Fruit fly (Drosophila melanogaster): Measurements from ENCODE around the gene CG15544.
A peak's percentile ranks its signal among the peaks of the same experiment; 100 is the strongest.

CG15544 gene

DNA sequence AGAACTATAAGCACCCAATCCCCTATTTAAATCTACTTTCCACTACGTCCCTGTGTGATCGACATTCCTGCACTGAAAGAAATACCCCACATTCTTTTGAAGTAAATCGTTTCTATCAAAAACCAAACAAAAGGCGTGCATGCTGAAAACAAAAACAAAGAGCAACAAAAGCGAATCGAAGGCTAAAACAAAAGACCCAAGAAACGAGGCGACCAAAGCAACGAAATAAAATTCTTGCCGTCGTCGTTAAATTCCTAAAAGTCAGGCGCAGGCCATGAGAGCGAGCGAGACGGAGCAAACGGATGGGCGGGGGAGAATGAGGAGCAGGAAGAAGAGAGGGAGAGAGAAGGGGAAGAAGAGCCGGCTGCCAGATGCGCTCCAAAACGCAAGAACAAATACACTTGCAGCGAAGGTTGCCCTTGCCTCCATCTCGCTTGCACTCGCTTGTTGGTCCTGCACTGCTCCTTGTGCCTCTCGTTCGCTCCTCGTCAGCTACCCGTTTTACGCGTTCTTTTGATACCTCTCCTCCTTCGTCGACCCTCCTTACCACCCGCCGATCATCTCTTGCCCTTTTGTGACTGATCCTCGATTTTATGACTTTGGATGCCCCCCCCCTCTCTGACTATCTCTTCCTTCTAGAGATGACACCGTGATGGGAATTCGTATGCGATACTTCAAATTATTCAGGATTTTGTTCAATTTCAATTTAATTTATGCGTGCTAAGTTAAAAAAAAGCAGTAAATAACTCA is 32.9 kb upstream of the CG15544 start (continued):
- peak; percentile 56 for TF ChIP-seq BEAF-32 (GFP tag; optimal IDR thresholded peaks at IDR 0.05)
- TF ChIP-seq yki (optimal IDR thresholded peaks at IDR 0.05) = no peak
- no peak for TF ChIP-seq Sry-β (GFP tag; optimal IDR thresholded peaks at IDR 0.05)
- TF ChIP-seq Mes4 (GFP tag; optimal IDR thresholded peaks at IDR 0.05) = no peak
- peak; percentile 25 for TF ChIP-seq gem (tag; optimal IDR thresholded peaks at IDR 0.05)
- TF ChIP-seq ac (GFP tag; optimal IDR thresholded peaks at IDR 0.05) = peak; percentile 7
- TF ChIP-seq CG3065 (GFP tag; optimal IDR thresholded peaks at IDR 0.05) = no peak
- peak; percentile 58 for TF ChIP-seq Deaf1 (tag; optimal IDR thresholded peaks at IDR 0.05)
- no peak for TF ChIP-seq CG6689 (GFP tag; IDR thresholded peaks at IDR 0.05)
- TF ChIP-seq CG4707 (GFP tag; optimal IDR thresholded peaks at IDR 0.05) = peak; percentile 1
- no peak for TF ChIP-seq CG6683 (GFP tag; optimal IDR thresholded peaks at IDR 0.05)
- no peak for TF ChIP-seq dpn (GFP tag; optimal IDR thresholded peaks at IDR 0.05)
- no peak for TF ChIP-seq Xbp1 (GFP tag; optimal IDR thresholded peaks at IDR 0.05)
- no peak for TF ChIP-seq lov (optimal IDR thresholded peaks at IDR 0.05)
- no peak for TF ChIP-seq lov (GFP tag; IDR thresholded peaks at IDR 0.05)
- no peak for TF ChIP-seq repo (GFP tag; optimal IDR thresholded peaks at IDR 0.05)
- peak; percentile 42 for TF ChIP-seq cad (GFP tag; optimal IDR thresholded peaks at IDR 0.05)
- no peak for TF ChIP-seq E2f2 (GFP tag; IDR thresholded peaks at IDR 0.05)
- no peak for TF ChIP-seq CG17612 (GFP tag; IDR thresholded peaks at IDR 0.05)
- TF ChIP-seq Sox100B (GFP tag; optimal IDR thresholded peaks at IDR 0.05) = no peak
- peak; percentile 87 for TF ChIP-seq twi (tag; optimal IDR thresholded peaks at IDR 0.05)
- no peak for TF ChIP-seq CG3847 (GFP tag; IDR thresholded peaks at IDR 0.05)
- peak in 1 of 2 experiments; percentile 8 for TF ChIP-seq bsh (GFP tag; optimal IDR thresholded peaks at IDR 0.05)
- TF ChIP-seq knrl (GFP tag; IDR thresholded peaks at IDR 0.05; ENCODE audit: partially characterized antibody) = no peak
- TF ChIP-seq sd (tag; optimal IDR thresholded peaks at IDR 0.05) = peak; percentile 99
- TF ChIP-seq ara (GFP tag; IDR thresholded peaks at IDR 0.05) = no peak
- TF ChIP-seq rib (GFP tag; IDR thresholded peaks at IDR 0.05) = peak; percentile 55; the same call in 1 of the 2 replicates
- TF ChIP-seq Six4 (GFP tag; optimal IDR thresholded peaks at IDR 0.05) = no peak
- TF ChIP-seq grau (tag; optimal IDR thresholded peaks at IDR 0.05) = no peak
- TF ChIP-seq MBD-R2 (GFP tag; IDR thresholded peaks at IDR 0.05) = peak; percentile 10; the same call in 1 of the 2 replicates
- TF ChIP-seq NC2β (GFP tag; optimal IDR thresholded peaks at IDR 0.05) = no peak
- TF ChIP-seq D19A (tag; optimal IDR thresholded peaks at IDR 0.05) = peak; percentile 10
- TF ChIP-seq cg (GFP tag; optimal IDR thresholded peaks at IDR 0.05) = peak; percentile 65
- TF ChIP-seq tll (GFP tag; optimal IDR thresholded peaks at IDR 0.05) = peak in 1 of 2 experiments; percentile 6
- TF ChIP-seq Sry-δ (GFP tag; optimal IDR thresholded peaks at IDR 0.05) = peak; percentile 30
- TF ChIP-seq kni (GFP tag; optimal IDR thresholded peaks at IDR 0.05) = peak; percentile 95
- no peak for TF ChIP-seq maf-S (GFP tag; optimal IDR thresholded peaks at IDR 0.05)
- TF ChIP-seq Adf1 (GFP tag; IDR thresholded peaks at IDR 0.05) = no peak
- no peak for TF ChIP-seq al (GFP tag; IDR thresholded peaks at IDR 0.05)
- no peak for TF ChIP-seq CG12744 (GFP tag; optimal IDR thresholded peaks at IDR 0.05)
- peak; percentile 74 for TF ChIP-seq D (optimal IDR thresholded peaks at IDR 0.05)
- TF ChIP-seq D (GFP tag; optimal IDR thresholded peaks at IDR 0.05) = no peak

Data from whole organism, embryonic.